Fruit fly (Drosophila melanogaster): ENCODE data around the gene CG31021.
A peak's percentile ranks its signal among the peaks of the same experiment; 100 is the strongest.

CG31021 gene

DNA sequence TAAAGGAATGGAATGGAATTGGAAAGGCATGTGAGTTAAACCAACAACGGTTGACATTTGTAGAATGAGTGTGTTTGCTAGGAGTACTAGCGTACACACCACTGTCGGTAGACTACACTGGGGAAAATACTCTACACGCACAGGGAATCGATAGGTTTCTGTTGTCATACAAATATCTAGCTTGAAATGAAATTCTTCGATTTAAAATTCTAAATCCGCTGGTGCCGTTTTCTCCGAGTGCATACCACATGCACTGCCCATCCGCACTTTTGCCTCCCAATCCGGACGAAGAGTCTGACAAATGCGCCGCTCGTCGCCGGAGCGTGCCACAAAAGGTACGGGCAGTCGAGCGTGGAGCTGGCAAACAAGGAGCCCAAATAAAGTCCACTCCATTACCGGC, 26.9 kb downstream of the CG31021 start, which contains the start of gene CG2267:
CG2267 (minus strand) TSS at position 101 of the 400 bp plus-strand sequence.
- TF ChIP-seq CG3919 (GFP tag; optimal IDR thresholded peaks at IDR 0.05): no peak

DNA sequence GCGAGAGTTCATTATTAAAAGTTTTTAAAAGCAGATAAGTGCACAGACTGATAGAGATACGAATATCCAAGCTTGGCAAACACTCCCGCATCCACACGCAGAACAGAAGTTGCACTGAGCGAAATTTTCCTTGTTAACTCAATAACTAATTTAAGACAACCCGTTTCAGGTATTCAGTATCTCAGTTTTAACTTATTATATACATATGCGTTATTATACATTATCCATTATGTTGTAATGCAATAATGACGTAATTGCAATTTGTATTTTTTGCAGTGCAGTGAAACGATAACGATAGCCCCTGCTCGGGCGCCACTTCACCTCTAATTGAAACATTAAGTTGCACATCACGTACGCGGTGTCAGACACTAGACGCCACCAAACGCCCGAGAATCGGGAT, 41.2 kb downstream of the CG31021 start:
- TF ChIP-seq Ets21C (GFP tag; optimal IDR thresholded peaks at IDR 0.05): no peak
- TF ChIP-seq Hr4 (GFP tag; optimal IDR thresholded peaks at IDR 0.05): no peak
- peak; percentile 6 for TF ChIP-seq svp (GFP tag)
- TF ChIP-seq dac (GFP tag; optimal IDR thresholded peaks at IDR 0.05): no peak
- TF ChIP-seq eg (GFP tag; IDR thresholded peaks at IDR 0.05): no peak
- no peak for TF ChIP-seq CG6792 (GFP tag; optimal IDR thresholded peaks at IDR 0.05)
- peak; percentile 9 for TF ChIP-seq CG10631 (GFP tag; optimal IDR thresholded peaks at IDR 0.05)
- TF ChIP-seq CG32006 (GFP tag; optimal IDR thresholded peaks at IDR 0.05): peak; percentile 6
- no peak for TF ChIP-seq ss (GFP tag; optimal IDR thresholded peaks at IDR 0.05)
- TF ChIP-seq acj6 (GFP tag; optimal IDR thresholded peaks at IDR 0.05): no peak
- TF ChIP-seq CG3919 (GFP tag; optimal IDR thresholded peaks at IDR 0.05): peak; percentile 8
- no peak for TF ChIP-seq CG10669 (GFP tag; optimal IDR thresholded peaks at IDR 0.05)
- TF ChIP-seq vri (GFP tag; optimal IDR thresholded peaks at IDR 0.05): no peak

DNA sequence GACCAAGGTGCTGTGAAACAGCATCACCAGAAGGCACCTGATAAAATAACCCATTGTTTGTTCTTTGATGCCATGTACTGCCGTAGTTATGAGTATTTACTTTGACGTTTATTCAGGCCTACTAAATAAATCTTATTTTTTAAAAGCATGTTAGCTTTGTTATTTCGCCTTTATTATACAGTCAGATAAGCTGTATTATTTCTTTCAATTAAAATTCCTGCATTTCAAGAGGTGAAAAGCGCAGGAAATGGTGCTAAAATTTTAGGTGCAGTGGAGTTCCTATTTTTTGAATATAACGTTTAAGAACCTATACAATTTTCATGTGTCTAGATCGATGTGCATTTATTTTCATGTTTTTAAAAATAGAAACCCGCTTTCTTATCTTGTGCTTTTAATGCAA, 43.8 kb downstream of the CG31021 start, which contains the start of gene CG31013:
CG31013 (minus strand) TSS at position 101 of the 400 bp plus-strand sequence.
- TF ChIP-seq CG11762 (GFP tag; optimal IDR thresholded peaks at IDR 0.05; ENCODE audit: insufficient read depth): no peak
- no peak for TF ChIP-seq CG32006 (GFP tag; optimal IDR thresholded peaks at IDR 0.05)
- no peak for TF ChIP-seq CG4318 (GFP tag; optimal IDR thresholded peaks at IDR 0.05)
- no peak for TF ChIP-seq CG10669 (GFP tag; optimal IDR thresholded peaks at IDR 0.05)
- no peak for TF ChIP-seq CG6163 (GFP tag; IDR thresholded peaks at IDR 0.05)
- TF ChIP-seq Hr38 (GFP tag; optimal IDR thresholded peaks at IDR 0.05): no peak
- TF ChIP-seq CG9139 (GFP tag; optimal IDR thresholded peaks at IDR 0.05): no peak
- TF ChIP-seq spab (GFP tag; optimal IDR thresholded peaks at IDR 0.05): no peak
- no peak for TF ChIP-seq Eip78C (GFP tag)
- TF ChIP-seq achi (GFP tag; optimal IDR thresholded peaks at IDR 0.05): no peak
- TF ChIP-seq Blimp-1 (GFP tag; optimal IDR thresholded peaks at IDR 0.05): no peak
- TF ChIP-seq acj6 (GFP tag; optimal IDR thresholded peaks at IDR 0.05): no peak

DNA sequence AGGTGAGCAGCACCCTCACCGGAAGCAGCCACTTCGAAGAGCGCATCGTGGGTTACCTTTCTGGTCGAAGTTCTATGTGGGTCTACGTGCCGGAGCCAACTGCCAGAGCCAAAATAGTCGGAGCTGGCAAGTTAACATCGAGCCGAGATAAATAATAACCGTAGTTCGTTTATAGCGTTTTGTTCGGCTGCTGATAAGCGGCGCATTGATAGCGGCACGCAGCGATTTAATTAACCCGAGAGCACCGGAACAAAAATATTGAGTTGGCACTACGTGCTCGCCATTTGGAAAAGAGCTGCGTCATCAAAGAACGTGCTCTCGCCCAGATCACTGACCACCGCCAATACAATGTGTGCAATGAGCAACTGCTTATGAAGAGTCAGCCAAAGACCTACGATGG, 46.4 kb downstream of the CG31021 start, which contains the start of gene PH4alphaPV:
PH4alphaPV (minus strand) TSS at position 101 of the 400 bp plus-strand sequence.
- TF ChIP-seq CG6854 (GFP tag; optimal IDR thresholded peaks at IDR 0.05): no peak
- TF ChIP-seq Ets21C (GFP tag; optimal IDR thresholded peaks at IDR 0.05): no peak
- TF ChIP-seq CG32006 (GFP tag; optimal IDR thresholded peaks at IDR 0.05): no peak
- no peak for TF ChIP-seq dac (GFP tag; optimal IDR thresholded peaks at IDR 0.05)
- TF ChIP-seq CG8119 (GFP tag; IDR thresholded peaks at IDR 0.05): no peak
- no peak for TF ChIP-seq Blimp-1 (GFP tag; optimal IDR thresholded peaks at IDR 0.05)
- no peak for TF ChIP-seq fkh (GFP tag; optimal IDR thresholded peaks at IDR 0.05)
- TF ChIP-seq dsx (GFP tag; optimal IDR thresholded peaks at IDR 0.05; ENCODE audit: poor library complexity, severe bottlenecking): no peak
- no peak for TF ChIP-seq fd59A (GFP tag; optimal IDR thresholded peaks at IDR 0.05)
- TF ChIP-seq CG3032 (tag; optimal IDR thresholded peaks at IDR 0.05): no peak
- TF ChIP-seq CG6276 (GFP tag; optimal IDR thresholded peaks at IDR 0.05): no peak
- no peak for TF ChIP-seq vri (GFP tag; optimal IDR thresholded peaks at IDR 0.05)
- TF ChIP-seq pdm3 (GFP tag; optimal IDR thresholded peaks at IDR 0.05): no peak
- no peak for TF ChIP-seq CG15336 (GFP tag; IDR thresholded peaks at IDR 0.05)
- TF ChIP-seq Met (GFP tag; optimal IDR thresholded peaks at IDR 0.05): no peak

DNA sequence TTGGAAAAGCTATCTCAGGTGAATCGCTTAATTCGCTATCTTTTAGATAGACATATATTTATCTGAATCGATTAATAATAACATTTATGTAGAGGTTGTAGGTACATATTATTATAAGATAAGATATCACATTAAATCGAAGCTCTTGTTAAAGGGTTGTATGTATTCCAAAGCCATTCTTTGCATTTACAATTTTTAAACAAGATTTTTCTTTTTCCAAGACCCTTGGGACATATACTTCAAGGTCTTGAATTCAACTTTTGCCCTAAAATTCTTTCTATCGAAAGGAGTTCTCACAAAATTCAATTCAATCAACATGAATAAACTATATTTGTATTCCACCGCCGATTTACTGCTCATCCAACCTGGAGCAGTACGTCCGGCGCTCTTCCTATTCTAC, 46.8 kb downstream of the CG31021 start, which contains the start of gene CG34432:
CG34432 (plus strand) TSS at position 301 of the 400 bp plus-strand sequence.
- TF ChIP-seq CG3919 (GFP tag; optimal IDR thresholded peaks at IDR 0.05) (no peak), CG9139 (GFP tag; optimal IDR thresholded peaks at IDR 0.05) (no peak), CG15336 (GFP tag; IDR thresholded peaks at IDR 0.05) (no peak)

Data from whole organism, prepupa.